Fruit fly (Drosophila melanogaster) whole organism, prepupa: ENCODE results near the gene zetaCOP.

Experiments used
- Blimp-1 ChIP-seq: fragments of 200-800 bp; sonication (Bioruptor generic); optimal IDR thresholded peaks from 3 replicates; lab custom pipeline; 2017; ENCODE audit warnings: missing biosample characterization, missing genetic modification characterization, mild to moderate bottlenecking, moderate library complexity, missing genetic modification reagents
- CG10631 ChIP-seq: fragments of 200-800 bp; sonication (Bioruptor generic); optimal IDR thresholded peaks from 2 replicates; lab custom pipeline; 2016; ENCODE audit warnings: missing biosample characterization, missing genetic modification characterization
- CG10669 ChIP-seq: fragments of 200-800 bp; sonication (Bioruptor generic); optimal IDR thresholded peaks from 3 replicates; lab custom pipeline; 2018; ENCODE audit warnings: missing biosample characterization, mild to moderate bottlenecking, missing genetic modification characterization, moderate library complexity
- CG11294 ChIP-seq: fragments of 200-800 bp; sonication (Bioruptor generic); IDR thresholded peaks from 2 replicates; pipeline ENCODE4 v1.3.6; 2022; ENCODE audit warnings: missing biosample characterization, missing genetic modification characterization
- CG3032 ChIP-seq: fragments of 200-800 bp; optimal IDR thresholded peaks from 2 replicates; lab custom pipeline; 2019; ENCODE audit warnings: missing biosample characterization, mild to moderate bottlenecking, missing genetic modification characterization, moderate library complexity
- CG31627 ChIP-seq: fragments of 200-800 bp; sonication (Bioruptor generic); optimal IDR thresholded peaks from 3 replicates; lab custom pipeline; 2016; ENCODE audit warnings: missing biosample characterization, missing genetic modification characterization
- CG32006 ChIP-seq: fragments of 200-800 bp; sonication (Bioruptor generic); optimal IDR thresholded peaks from 3 replicates; lab custom pipeline; 2017; ENCODE audit warnings: missing biosample characterization, mild to moderate bottlenecking, missing genetic modification characterization
- CG34406 ChIP-seq: fragments of 200-800 bp; sonication (Bioruptor generic); optimal IDR thresholded peaks from 3 replicates; lab custom pipeline; 2016; ENCODE audit warnings: missing biosample characterization, missing genetic modification characterization
- CG3919 ChIP-seq: fragments of 200-800 bp; sonication (Bioruptor generic); optimal IDR thresholded peaks from 3 replicates; lab custom pipeline; 2016; ENCODE audit warnings: missing biosample characterization, missing genetic modification characterization
- CG6163 ChIP-seq: fragments of 200-800 bp; sonication (Bioruptor generic); IDR thresholded peaks from 3 replicates; pipeline ENCODE4 v1.3.6; 2022; ENCODE audit warnings: missing biosample characterization, missing genetic modification characterization
- CG6808 ChIP-seq: fragments of 200-800 bp; sonication (Bioruptor generic); optimal IDR thresholded peaks from 3 replicates; lab custom pipeline; 2017; ENCODE audit warnings: missing biosample characterization, missing genetic modification characterization, mild to moderate bottlenecking, moderate library complexity, missing genetic modification reagents
- CG6854 ChIP-seq: fragments of 200-800 bp; sonication (Bioruptor generic); optimal IDR thresholded peaks from 2 replicates; lab custom pipeline; 2017; ENCODE audit warnings: missing biosample characterization, mild to moderate bottlenecking, missing genetic modification characterization
- CG7368 ChIP-seq: fragments of 200-800 bp; sonication (Bioruptor generic); optimal IDR thresholded peaks from 3 replicates; lab custom pipeline; 2016; ENCODE audit warnings: missing biosample characterization, missing genetic modification characterization
- CG8119 ChIP-seq: fragments of 200-800 bp; sonication (Bioruptor generic); IDR thresholded peaks from 3 replicates; pipeline ENCODE4 v1.3.6; 2022; ENCODE audit warnings: missing biosample characterization, missing genetic modification characterization
- CG8319 ChIP-seq: fragments of 200-800 bp; sonication (Bioruptor generic); optimal IDR thresholded peaks from 3 replicates; lab custom pipeline; 2016; ENCODE audit warnings: missing biosample characterization, missing genetic modification characterization
- CG8632 ChIP-seq: fragments of 200-800 bp; sonication (Bioruptor generic); optimal IDR thresholded peaks from 3 replicates; lab custom pipeline; 2016; ENCODE audit warnings: missing biosample characterization, missing genetic modification characterization
- Eip75B ChIP-seq: fragments of 200-800 bp; sonication (Bioruptor generic); optimal IDR thresholded peaks from 3 replicates; lab custom pipeline; 2016; ENCODE audit warnings: missing biosample characterization, missing genetic modification characterization
- Eip78C ChIP-seq: fragments of 200-800 bp; sonication (Bioruptor generic); peaks from one replicate; lab custom pipeline; 2016; ENCODE audit warnings: missing biosample characterization, missing genetic modification characterization
- Eip93F ChIP-seq: fragments of 200-800 bp; sonication (Bioruptor generic); optimal IDR thresholded peaks from 2 replicates; lab custom pipeline; 2016; ENCODE audit warnings: missing biosample characterization, mild to moderate bottlenecking, missing genetic modification characterization
- Ets96B ChIP-seq: fragments of 200-800 bp; optimal IDR thresholded peaks from 2 replicates; lab custom pipeline; 2019; ENCODE audit warnings: missing biosample characterization, mild to moderate bottlenecking, missing genetic modification characterization, moderate library complexity
- Gug ChIP-seq: fragments of 200-800 bp; sonication (Bioruptor generic); IDR thresholded peaks from 2 replicates; pipeline ENCODE4 v1.3.6; 2022; ENCODE audit warnings: missing biosample characterization, missing genetic modification characterization
- Hr39 ChIP-seq: fragments of 200-800 bp; sonication (Bioruptor generic); optimal IDR thresholded peaks from 2 replicates; lab custom pipeline; 2016; ENCODE audit warnings: missing biosample characterization, missing genetic modification characterization
- Hr4 ChIP-seq: fragments of 200-800 bp; sonication (Bioruptor generic); optimal IDR thresholded peaks from 3 replicates; lab custom pipeline; 2016; ENCODE audit warnings: missing biosample characterization, missing genetic modification characterization
- Lpt ChIP-seq: fragments of 200-800 bp; sonication (Bioruptor generic); optimal IDR thresholded peaks from 3 replicates; lab custom pipeline; 2016; ENCODE audit warnings: missing biosample characterization, missing genetic modification characterization
- Met ChIP-seq: fragments of 200-800 bp; sonication (Bioruptor generic); optimal IDR thresholded peaks from 3 replicates; lab custom pipeline; 2016; ENCODE audit warnings: missing biosample characterization, missing genetic modification characterization
- OdsH ChIP-seq: fragments of 200-800 bp; sonication (Bioruptor generic); optimal IDR thresholded peaks from 3 replicates; lab custom pipeline; 2016; ENCODE audit warnings: missing biosample characterization, missing genetic modification characterization
- Sox102F ChIP-seq: fragments of 200-800 bp; sonication (Bioruptor generic); optimal IDR thresholded peaks from 2 replicates; lab custom pipeline; 2016; ENCODE audit warnings: missing biosample characterization, mild to moderate bottlenecking, missing genetic modification characterization
- Sox14 ChIP-seq: fragments of 200-800 bp; sonication (Bioruptor generic); optimal IDR thresholded peaks from 3 replicates; lab custom pipeline; 2016; ENCODE audit warnings: missing biosample characterization, missing genetic modification characterization
- Sox15 ChIP-seq: fragments of 200-800 bp; sonication (Bioruptor generic); optimal IDR thresholded peaks from 3 replicates; lab custom pipeline; 2016; ENCODE audit warnings: missing biosample characterization, missing genetic modification characterization
- achi ChIP-seq: fragments of 200-800 bp; sonication (Bioruptor generic); optimal IDR thresholded peaks from 3 replicates; lab custom pipeline; 2016; ENCODE audit warnings: missing biosample characterization, missing genetic modification characterization
- cyc ChIP-seq: fragments of 200-800 bp; sonication (Bioruptor generic); optimal IDR thresholded peaks from 3 replicates; lab custom pipeline; 2016; ENCODE audit warnings: missing biosample characterization, missing genetic modification characterization
- dac ChIP-seq: fragments of 200-800 bp; sonication (Bioruptor generic); optimal IDR thresholded peaks from 2 replicates; lab custom pipeline; 2017; ENCODE audit warnings: missing biosample characterization, mild to moderate bottlenecking, missing genetic modification characterization
- eg ChIP-seq: fragments of 200-800 bp; sonication (Bioruptor generic); IDR thresholded peaks from 3 replicates; pipeline ENCODE4 v1.3.6; 2022; ENCODE audit warnings: missing biosample characterization, missing genetic modification characterization
- esn ChIP-seq: fragments of 200-800 bp; sonication (Bioruptor generic); optimal IDR thresholded peaks from 2 replicates; lab custom pipeline; 2016; ENCODE audit warnings: missing biosample characterization, mild to moderate bottlenecking, missing genetic modification characterization, moderate library complexity
- fd59A ChIP-seq: fragments of 200-800 bp; sonication (Bioruptor generic); optimal IDR thresholded peaks from 2 replicates; lab custom pipeline; 2017; ENCODE audit warnings: missing biosample characterization, mild to moderate bottlenecking, missing genetic modification characterization, missing genetic modification reagents
- fd85E ChIP-seq: fragments of 200-800 bp; sonication (Bioruptor generic); optimal IDR thresholded peaks from 3 replicates; lab custom pipeline; 2016; ENCODE audit warnings: missing biosample characterization, missing genetic modification characterization
- fkh ChIP-seq: fragments of 200-800 bp; sonication (Bioruptor generic); optimal IDR thresholded peaks from 3 replicates; lab custom pipeline; 2017; ENCODE audit warnings: missing biosample characterization, mild to moderate bottlenecking, missing genetic modification characterization, moderate library complexity
- lz ChIP-seq: fragments of 200-800 bp; sonication (Bioruptor generic); optimal IDR thresholded peaks from 3 replicates; lab custom pipeline; 2016; ENCODE audit warnings: missing biosample characterization, missing genetic modification characterization
- net ChIP-seq: fragments of 200-800 bp; sonication (Bioruptor generic); optimal IDR thresholded peaks from 3 replicates; lab custom pipeline; 2016; ENCODE audit warnings: missing biosample characterization, missing genetic modification characterization
- pdm3 ChIP-seq: fragments of 200-800 bp; sonication (Bioruptor generic); optimal IDR thresholded peaks from 3 replicates; lab custom pipeline; 2016; ENCODE audit warnings: missing biosample characterization, missing genetic modification characterization
- spab ChIP-seq: fragments of 200-800 bp; sonication (Bioruptor generic); optimal IDR thresholded peaks from 2 replicates; lab custom pipeline; 2017; ENCODE audit warnings: missing biosample characterization, mild to moderate bottlenecking, missing genetic modification characterization, missing genetic modification reagents
- svp ChIP-seq: fragments of 200-800 bp; sonication (Bioruptor generic); peaks from one replicate; lab custom pipeline; 2016; ENCODE audit warnings: missing biosample characterization, missing genetic modification characterization
- topi ChIP-seq: fragments of 200-800 bp; sonication (Bioruptor generic); optimal IDR thresholded peaks from 3 replicates; lab custom pipeline; 2016; ENCODE audit warnings: missing biosample characterization, missing genetic modification characterization

zetaCOP gene

DNA sequence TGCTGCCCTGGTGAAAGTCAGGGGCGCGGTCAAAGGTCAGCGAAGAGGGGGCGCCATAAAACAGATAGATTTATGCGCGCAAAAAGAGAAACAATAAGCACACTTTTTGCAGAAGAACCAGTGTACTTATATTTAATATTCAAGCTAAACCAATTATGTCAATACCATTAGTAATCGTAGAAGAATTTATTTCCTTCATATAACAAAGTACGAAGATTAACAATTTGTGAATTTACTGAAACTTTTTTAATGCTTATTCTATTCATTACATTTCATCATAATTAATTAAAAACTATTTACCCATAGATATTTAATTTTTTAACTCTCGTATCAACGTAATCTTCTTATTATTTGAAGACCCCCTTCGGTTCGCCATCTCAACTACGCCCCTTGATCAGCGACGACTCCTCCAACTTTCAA, 31.3 kb downstream of the zetaCOP start (continued):
- peak; percentile 59 for TF ChIP-seq topi (GFP tag; lab: Kevin White, UChicago)
- TF ChIP-seq esn (GFP tag; lab: Kevin White, UChicago), result peak; percentile 72
- TF ChIP-seq pdm3 (GFP tag; lab: Kevin White, UChicago), result peak; percentile 72
- TF ChIP-seq eg, result peak; percentile 59; the same call in 1 of the 3 replicates
- no peak for TF ChIP-seq fd85E (GFP tag; lab: Kevin White, UChicago)
- peak; percentile 85 for TF ChIP-seq CG10631 (GFP tag; lab: Kevin White, UChicago)
- TF ChIP-seq CG8319 (GFP tag; lab: Kevin White, UChicago), result peak; percentile 79
- peak; percentile 57 for TF ChIP-seq Hr39 (GFP tag; lab: Kevin White, UChicago)
- peak; percentile 72 for TF ChIP-seq CG8632 (GFP tag; lab: Kevin White, UChicago)
- peak; percentile 70 for TF ChIP-seq Ets96B (tag; lab: Kevin White, UChicago)
- peak; percentile 74 for TF ChIP-seq OdsH (GFP tag; lab: Kevin White, UChicago)
- TF ChIP-seq cyc (GFP tag; lab: Kevin White, UChicago), result peak; percentile 70
- no peak; the same call in 1 of the 2 replicates for TF ChIP-seq CG11294 (GFP tag; lab: Robert Waterston, UW)
- peak; percentile 81 for TF ChIP-seq Eip75B (GFP tag; lab: Kevin White, UChicago)
- no peak for TF ChIP-seq CG6854 (GFP tag; lab: Kevin White, UChicago)

dm6 chr3L:16641094-16641493, 32.3 kb downstream of the zetaCOP start:
- no peak for TF ChIP-seq CG3919 (GFP tag; lab: Kevin White, UChicago)
- TF ChIP-seq spab, result no peak
- no peak for TF ChIP-seq Hr39 (GFP tag; lab: Kevin White, UChicago)
- TF ChIP-seq Eip75B (GFP tag; lab: Kevin White, UChicago), result no peak
- TF ChIP-seq Blimp-1 (GFP tag; lab: Kevin White, UChicago), result no peak
- no peak for TF ChIP-seq CG6808 (GFP tag; lab: Kevin White, UChicago)
- TF ChIP-seq CG10631 (GFP tag; lab: Kevin White, UChicago), result no peak
- no peak for TF ChIP-seq Lpt (GFP tag; lab: Kevin White, UChicago)
- TF ChIP-seq CG10669 (GFP tag; lab: Kevin White, UChicago), result no peak
- TF ChIP-seq Eip93F, result no peak

DNA sequence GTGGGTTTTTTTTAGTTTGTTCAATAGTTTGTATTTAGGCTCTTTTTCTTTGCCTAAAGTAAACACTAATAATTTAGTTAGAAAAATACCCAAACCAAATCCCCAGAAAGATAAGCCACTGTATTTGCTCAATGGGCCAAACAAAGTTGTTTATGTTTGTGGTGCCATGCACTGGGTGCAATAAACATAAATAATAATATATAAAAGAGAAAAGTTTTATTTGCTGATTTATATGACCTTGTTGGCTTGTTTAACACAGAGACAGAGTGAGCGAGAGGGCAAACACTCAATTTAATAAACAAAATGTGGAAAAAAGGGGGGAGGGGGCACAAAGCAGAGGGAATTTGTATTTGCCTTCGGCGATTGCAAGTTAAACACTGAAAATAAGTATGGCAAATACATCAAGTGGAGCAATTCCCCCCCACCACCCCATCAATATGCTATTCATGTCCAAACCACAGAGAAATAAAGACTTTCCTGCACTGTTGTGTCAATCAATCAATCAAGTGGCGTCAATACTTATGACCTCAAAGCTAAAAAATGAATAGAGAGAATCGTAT, 32.8 kb downstream of the zetaCOP start:
- no peak for TF ChIP-seq pdm3 (GFP tag; lab: Kevin White, UChicago)
- peak; percentile 49 for TF ChIP-seq Eip78C (GFP tag; lab: Kevin White, UChicago)
- peak; percentile 1 for TF ChIP-seq CG8632 (GFP tag; lab: Kevin White, UChicago)
- no peak for TF ChIP-seq CG6163 (GFP tag; lab: Robert Waterston, UW)
- TF ChIP-seq CG6854 (GFP tag; lab: Kevin White, UChicago), result peak; percentile 29
- TF ChIP-seq CG8119, result no peak
- TF ChIP-seq fd59A (GFP tag; lab: Kevin White, UChicago), result no peak
- no peak for TF ChIP-seq OdsH (GFP tag; lab: Kevin White, UChicago)
- TF ChIP-seq fkh (GFP tag; lab: Kevin White, UChicago), result peak; percentile 88
- TF ChIP-seq svp (GFP tag; lab: Kevin White, UChicago), result peak; percentile 61

- TF ChIP-seq Sox14 (GFP tag; lab: Kevin White, UChicago) (peak; percentile 80), Sox102F (GFP tag; lab: Kevin White, UChicago) (peak; percentile 55), CG3032 (tag; lab: Kevin White, UChicago) (peak; percentile 18), lz (GFP tag; lab: Kevin White, UChicago) (peak; percentile 23), Eip78C (GFP tag; lab: Kevin White, UChicago) (peak; percentile 69), fd59A (GFP tag; lab: Kevin White, UChicago) (no peak), CG7368 (GFP tag; lab: Kevin White, UChicago) (no peak), Sox15 (GFP tag; lab: Kevin White, UChicago) (no peak), dac (GFP tag; lab: Kevin White, UChicago) (no peak), Hr4 (GFP tag; lab: Kevin White, UChicago) (peak; percentile 31), Eip93F (no peak), net (no peak), CG31627 (GFP tag; lab: Kevin White, UChicago) (peak; percentile 51), Gug (no peak), Met (GFP tag; lab: Kevin White, UChicago) (peak; percentile 61), CG32006 (GFP tag; lab: Kevin White, UChicago) (peak; percentile 35), esn (GFP tag; lab: Kevin White, UChicago) (peak; percentile 71), CG6808 (GFP tag; lab: Kevin White, UChicago) (no peak), svp (GFP tag; lab: Kevin White, UChicago) (peak; percentile 78), spab (no peak), achi (GFP tag; lab: Kevin White, UChicago) (peak; percentile 31), CG34406 (GFP tag; lab: Kevin White, UChicago) (peak; percentile 39)
Measured at dm6 chr3L:16638639-16639388, 34.5 kb downstream of the zetaCOP start.
